Worm (Caenorhabditis elegans): ENCODE results near the gene nuo-5.

- TF ChIP-seq ztf-7 (tag; optimal IDR thresholded peaks at IDR 0.05), result no peak
- TF ChIP-seq nhr-76 (tag; optimal IDR thresholded peaks at IDR 0.05), result no peak
- no peak for TF ChIP-seq snpc-4 (tag; optimal IDR thresholded peaks at IDR 0.05)
- TF ChIP-seq ama-1 (optimal IDR thresholded peaks at IDR 0.05), result no peak
- TF ChIP-seq F10B5.3 (tag; optimal IDR thresholded peaks at IDR 0.05), result no peak
- no peak for TF ChIP-seq fos-1 (tag; optimal IDR thresholded peaks at IDR 0.05)
- TF ChIP-seq T26A8.4 (GFP tag; IDR thresholded peaks at IDR 0.05), result no peak
- TF ChIP-seq daf-12 (tag; optimal IDR thresholded peaks at IDR 0.05), result no peak
- no peak for TF ChIP-seq mdl-1 (tag; optimal IDR thresholded peaks at IDR 0.05)
- no peak for TF ChIP-seq ceh-82 (tag; optimal IDR thresholded peaks at IDR 0.05)
These were observed 12.7 kb downstream of the nuo-5 start, which contains the start of gene C24B9.3 for ce11 chrV:2711429-2711828.

All from whole organism, L4 larva.